Worm (Caenorhabditis elegans): Measurements from ENCODE around the gene rev-1.

The rev-1 gene

DNA sequence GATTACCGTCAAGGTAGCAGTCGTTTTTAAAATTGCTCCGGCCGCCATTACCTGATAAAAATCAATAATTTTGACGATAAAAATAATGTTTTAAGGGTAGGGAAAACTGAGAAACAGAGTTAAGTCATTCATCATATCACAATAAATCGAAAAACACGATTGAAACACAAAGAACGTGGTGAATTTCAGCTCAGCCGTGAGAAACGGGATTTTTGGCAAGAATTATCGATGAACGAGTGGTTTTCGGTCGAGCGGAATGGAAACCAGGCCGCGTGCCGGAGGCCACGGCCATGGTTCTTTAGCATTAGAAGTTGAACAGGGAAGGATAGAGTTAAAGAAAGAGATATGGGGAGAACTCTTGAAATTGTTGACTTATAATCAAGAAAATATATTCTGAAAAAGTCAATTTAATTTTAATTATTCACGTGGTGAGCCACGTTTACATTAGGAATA, 21.1 kb upstream of the rev-1 start, which contains the start of the genes vha-4 and T01H3.5 (continued):
- TF ChIP-seq spr-3 (GFP tag; optimal IDR thresholded peaks at IDR 0.05) (no peak), Y105C5A.15 (GFP tag; IDR thresholded peaks at IDR 0.05) (no peak), hlh-11 (tag; optimal IDR thresholded peaks at IDR 0.05) (peak; percentile 14), D1046.2 (GFP tag; IDR thresholded peaks at IDR 0.05) (no peak)

DNA sequence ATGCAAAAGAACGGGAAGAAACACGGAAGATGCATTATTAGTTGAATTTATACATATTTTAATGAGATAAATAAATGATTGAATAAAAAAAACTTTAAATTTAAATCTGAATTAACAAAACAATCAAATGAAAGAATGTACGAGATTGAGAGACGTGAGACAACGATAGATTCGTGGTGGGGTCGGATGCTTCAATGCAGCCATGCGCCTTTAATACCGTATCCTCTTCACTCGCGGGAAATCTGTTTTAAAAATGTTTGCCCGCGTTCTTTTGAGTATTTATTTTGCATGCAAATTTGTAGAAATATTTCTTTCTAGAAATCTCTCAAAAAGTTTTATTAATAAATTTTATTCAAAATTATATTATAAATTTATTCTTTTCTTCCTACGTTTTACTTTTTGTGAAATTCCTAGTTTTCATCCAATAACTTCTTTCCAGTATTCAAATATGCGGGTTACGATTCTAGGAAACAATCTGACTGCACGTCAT, 20.0 kb upstream of the rev-1 start, which contains the start of gene perm-1:
TSS of gene perm-1 (plus strand) at position 440 of the 490 bp plus-strand sequence.
- TF ChIP-seq saeg-2 (GFP tag; IDR thresholded peaks at IDR 0.05) (no peak), nhr-11 (tag; optimal IDR thresholded peaks at IDR 0.05) (no peak), fkh-10 (GFP tag; optimal IDR thresholded peaks at IDR 0.05) (no peak), ztf-11 (tag; optimal IDR thresholded peaks at IDR 0.05) (no peak), zfp-2 (tag; optimal IDR thresholded peaks at IDR 0.05) (no peak), nhr-10 (tag; optimal IDR thresholded peaks at IDR 0.05) (no peak), nhr-102 (tag; optimal IDR thresholded peaks at IDR 0.05) (no peak), aha-1 (tag) (no peak), php-3 (GFP tag; IDR thresholded peaks at IDR 0.05) (no peak), cey-2 (tag; optimal IDR thresholded peaks at IDR 0.05; ENCODE audit: borderline replicate concordance, insufficient read depth) (no peak), madf-9 (GFP tag; conservative IDR thresholded peaks at IDR 0.05) (no peak), fos-1 (tag; optimal IDR thresholded peaks at IDR 0.05) (no peak), snpc-4 (tag; optimal IDR thresholded peaks at IDR 0.05) (no peak), hlh-30 (tag; optimal IDR thresholded peaks at IDR 0.05; ENCODE audit: insufficient read depth) (no peak), spr-3 (GFP tag; optimal IDR thresholded peaks at IDR 0.05) (no peak), lin-38 (GFP tag; IDR thresholded peaks at IDR 0.05) (peak; percentile 69), lin-29 (GFP tag; IDR thresholded peaks at IDR 0.05) (no peak), T26A8.4 (GFP tag; IDR thresholded peaks at IDR 0.05) (no peak), unc-130 (GFP tag; optimal IDR thresholded peaks at IDR 0.05) (peak; percentile 75), mdl-1 (tag; optimal IDR thresholded peaks at IDR 0.05) (no peak), ama-1 (optimal IDR thresholded peaks at IDR 0.05) (no peak), Y105C5A.15 (GFP tag; IDR thresholded peaks at IDR 0.05) (no peak), Y5F2A.4 (GFP tag; optimal IDR thresholded peaks at IDR 0.05) (no peak), mxl-3 (GFP tag; optimal IDR thresholded peaks at IDR 0.05) (no peak), ceh-44 (GFP tag; IDR thresholded peaks at IDR 0.05) (no peak), F10B5.3 (tag; optimal IDR thresholded peaks at IDR 0.05) (no peak), lsy-2 (tag; optimal IDR thresholded peaks at IDR 0.05) (peak in 1 of 2 experiments; percentile 69), tag-97 (GFP tag; IDR thresholded peaks at IDR 0.05) (no peak), snpc-1.2 (GFP tag; IDR thresholded peaks at IDR 0.05) (peak; percentile 60; the same call in 1 of the 2 replicates), daf-8 (GFP tag; IDR thresholded peaks at IDR 0.05) (no peak), nhr-237 (tag; optimal IDR thresholded peaks at IDR 0.05) (no peak), ces-1 (GFP tag; optimal IDR thresholded peaks at IDR 0.05) (no peak), lin-39 (tag; optimal IDR thresholded peaks at IDR 0.05) (no peak), sdz-12 (GFP tag; optimal IDR thresholded peaks at IDR 0.05) (no peak), F49E8.2 (tag; optimal IDR thresholded peaks at IDR 0.05; ENCODE audit: borderline replicate concordance) (peak; percentile 67), hif-1 (tag; optimal IDR thresholded peaks at IDR 0.05) (no peak), D1046.2 (GFP tag; IDR thresholded peaks at IDR 0.05) (no peak), nhr-77 (tag; optimal IDR thresholded peaks at IDR 0.05) (no peak), mxl-2 (GFP tag; conservative IDR thresholded peaks at IDR 0.05) (no peak), zip-2 (tag; optimal IDR thresholded peaks at IDR 0.05) (no peak), nhr-25 (tag; optimal IDR thresholded peaks at IDR 0.05; ENCODE audit: borderline replicate concordance, insufficient read depth) (no peak), ZK337.2 (GFP tag; IDR thresholded peaks at IDR 0.05) (no peak), dmd-9 (GFP tag; IDR thresholded peaks at IDR 0.05) (no peak), set-16 (GFP tag; IDR thresholded peaks at IDR 0.05) (no peak), Y48G9A.11 (GFP tag; IDR thresholded peaks at IDR 0.05) (peak; percentile 79), aly-2 (tag; optimal IDR thresholded peaks at IDR 0.05) (no peak), ceh-20 (GFP tag; IDR thresholded peaks at IDR 0.05) (no peak), zfp-3 (GFP tag; conservative IDR thresholded peaks at IDR 0.05) (no peak)

All from whole organism, L4 larva.